Worm (Caenorhabditis elegans): ENCODE measurements around the gene sup-18.

- TF ChIP-seq attf-5 (GFP tag; optimal IDR thresholded peaks at IDR 0.05) (no peak), nhr-179 (tag; optimal IDR thresholded peaks at IDR 0.05) (no peak), F23B12.7 (tag; optimal IDR thresholded peaks at IDR 0.05; ENCODE audit: insufficient read depth) (no peak), F49E8.2 (tag; optimal IDR thresholded peaks at IDR 0.05; ENCODE audit: insufficient read depth) (no peak), egl-44 (GFP tag; IDR thresholded peaks at IDR 0.05) (no peak), ceh-100 (GFP tag; IDR thresholded peaks at IDR 0.05) (no peak), unc-130 (GFP tag; optimal IDR thresholded peaks at IDR 0.05) (no peak)
Observed at ce11 chrIII:7919823-7920222, 41.1 kb upstream of the sup-18 start, which contains the start of gene C29E4.14.

All from whole organism, young adult.